Fruit fly (Drosophila melanogaster) whole organism, embryonic: ENCODE measurements around the gene Sulf1.

Source experiments
- Bdp1 ChIP-seq: fragments of 200-800 bp; sonication (Bioruptor generic); optimal IDR thresholded peaks from 3 replicates; lab custom pipeline; 2016; ENCODE audit warnings: missing biosample characterization, missing genetic modification characterization
- CG10565 ChIP-seq: fragments of 200-800 bp; sonication (Bioruptor generic); optimal IDR thresholded peaks from 3 replicates; lab custom pipeline; 2016; ENCODE audit warnings: missing biosample characterization, mild to moderate bottlenecking, missing genetic modification characterization
- CG11398 ChIP-seq: fragments of 200-800 bp; sonication (Bioruptor generic); optimal IDR thresholded peaks from 2 replicates; lab custom pipeline; 2016; ENCODE audit warnings: missing biosample characterization, missing genetic modification characterization
- chif ChIP-seq, 2 experiments: fragments of 200-800 bp; sonication (Bioruptor generic); optimal IDR thresholded peaks; 3 replicates each; lab custom pipeline; 2016; ENCODE audit warnings: missing biosample characterization in 2 of 2, missing genetic modification characterization in 2 of 2
- eyg ChIP-seq: fragments of 200-800 bp; sonication (Bioruptor generic); optimal IDR thresholded peaks from 3 replicates; lab custom pipeline; 2016; ENCODE audit warnings: missing biosample characterization, missing genetic modification characterization
- fru ChIP-seq: fragments of >200 bp; optimal IDR thresholded peaks from 2 replicates; lab custom pipeline; 2017
- nmo ChIP-seq: fragments of 200-800 bp; sonication (Bioruptor generic); optimal IDR thresholded peaks from 2 replicates; lab custom pipeline; 2018; ENCODE audit warnings: missing biosample characterization, mild to moderate bottlenecking, missing genetic modification characterization, moderate library complexity
- pb ChIP-seq: fragments of 200-800 bp; sonication (Bioruptor generic); optimal IDR thresholded peaks from 3 replicates; lab custom pipeline; 2016; ENCODE audit warnings: missing biosample characterization, missing genetic modification characterization
- pros ChIP-seq: fragments of 200-800 bp; sonication (Bioruptor generic); optimal IDR thresholded peaks from 3 replicates; lab custom pipeline; 2019; ENCODE audit warnings: missing biosample characterization, mild to moderate bottlenecking, missing genetic modification characterization, moderate library complexity

- no peak for TF ChIP-seq pb (GFP tag; lab: Kevin White, UChicago)
- TF ChIP-seq Bdp1 (GFP tag; lab: Kevin White, UChicago): no peak
- TF ChIP-seq chif (GFP tag; optimal IDR thresholded peaks at IDR 0.05; lab: Kevin White, UChicago): no peak
- no peak for TF ChIP-seq nmo (GFP tag; lab: Kevin White, UChicago)
- no peak for TF ChIP-seq CG10565 (GFP tag; lab: Kevin White, UChicago)
- no peak for TF ChIP-seq pros
- no peak for TF ChIP-seq eyg (GFP tag; lab: Kevin White, UChicago)
- TF ChIP-seq CG11398 (GFP tag; lab: Kevin White, UChicago): no peak
- no peak for TF ChIP-seq fru (lab: Kevin White, UChicago)
Measured at dm6 chr3R:16287850-16288249, 51.5 kb downstream of the Sulf1 start.
